Worm (Caenorhabditis elegans): ENCODE measurements around the gene cec-6.

The cec-6 gene

ce11 chrIV:5592956-5593355, 48.3 kb downstream of the cec-6 start (continued):
- TF ChIP-seq nhr-71 (tag; optimal IDR thresholded peaks at IDR 0.05): peak; percentile 15
- TF ChIP-seq C16A3.4 (tag; optimal IDR thresholded peaks at IDR 0.05): peak; percentile 4

ce11 chrIV:5593804-5594214, 49.1 kb downstream of the cec-6 start:
- TF ChIP-seq fos-1 (tag; optimal IDR thresholded peaks at IDR 0.05): no peak
- peak; percentile 70 for TF ChIP-seq nhr-19 (GFP tag; conservative IDR thresholded peaks at IDR 0.05)
- peak; percentile 71 for TF ChIP-seq lin-13 (GFP tag; optimal IDR thresholded peaks at IDR 0.05)
- peak in 1 of 3 experiments; percentile 28 for TF ChIP-seq ceh-82 (tag; optimal IDR thresholded peaks at IDR 0.05)
- no peak for TF ChIP-seq ets-5 (GFP tag; IDR thresholded peaks at IDR 0.05)
- TF ChIP-seq egl-13 (tag; optimal IDR thresholded peaks at IDR 0.05): no peak
- TF ChIP-seq lin-39 (tag; optimal IDR thresholded peaks at IDR 0.05): peak; percentile 65
- peak; percentile 3 for TF ChIP-seq mef-2 (tag; optimal IDR thresholded peaks at IDR 0.05)
- TF ChIP-seq mep-1 (tag; optimal IDR thresholded peaks at IDR 0.05): peak; percentile 83
- TF ChIP-seq rnt-1 (tag; optimal IDR thresholded peaks at IDR 0.05): peak; percentile 69
- TF ChIP-seq ztf-4 (tag; optimal IDR thresholded peaks at IDR 0.05): peak; percentile 45
- TF ChIP-seq mdl-1 (tag; optimal IDR thresholded peaks at IDR 0.05): peak in 1 of 2 experiments; percentile 71
- TF ChIP-seq nhr-12 (tag; optimal IDR thresholded peaks at IDR 0.05): no peak
- TF ChIP-seq nhr-90 (tag; optimal IDR thresholded peaks at IDR 0.05; ENCODE audit: poor library complexity): peak; percentile 69
- peak; percentile 91 for TF ChIP-seq nhr-71 (tag; optimal IDR thresholded peaks at IDR 0.05)
- no peak for TF ChIP-seq aly-2 (tag; optimal IDR thresholded peaks at IDR 0.05)
- no peak for TF ChIP-seq aha-1 (tag; optimal IDR thresholded peaks at IDR 0.05)
- peak; percentile 95 for TF ChIP-seq nhr-85 (tag)
- peak; percentile 71 for TF ChIP-seq C16A3.4 (tag; optimal IDR thresholded peaks at IDR 0.05)
- TF ChIP-seq nhr-47 (tag; optimal IDR thresholded peaks at IDR 0.05): peak; percentile 68
- peak; percentile 70 for TF ChIP-seq snu-23 (GFP tag; optimal IDR thresholded peaks at IDR 0.05)
- no peak for TF ChIP-seq dsc-1 (tag; optimal IDR thresholded peaks at IDR 0.05)
- peak; percentile 53 for TF ChIP-seq irx-1 (tag; optimal IDR thresholded peaks at IDR 0.05)
- peak; percentile 3 to 36 (median 11) for TF ChIP-seq dpl-1 (GFP tag; optimal IDR thresholded peaks at IDR 0.05)
- no peak for TF ChIP-seq nhr-84 (tag; optimal IDR thresholded peaks at IDR 0.05)
- TF ChIP-seq pqm-1 (tag; optimal IDR thresholded peaks at IDR 0.05): no peak
- peak; percentile 22 to 26 for TF ChIP-seq lin-35 (GFP tag; optimal IDR thresholded peaks at IDR 0.05)
- peak; percentile 12 for TF ChIP-seq unc-62 (GFP tag; optimal IDR thresholded peaks at IDR 0.05)
- TF ChIP-seq nhr-76 (tag; optimal IDR thresholded peaks at IDR 0.05): no peak
- TF ChIP-seq elt-2 (tag; optimal IDR thresholded peaks at IDR 0.05): no peak
- no peak for TF ChIP-seq F16B12.6 (tag; optimal IDR thresholded peaks at IDR 0.05)
- peak; percentile 74 for TF ChIP-seq nhr-20 (tag; optimal IDR thresholded peaks at IDR 0.05)
- no peak for TF ChIP-seq unc-86 (tag; optimal IDR thresholded peaks at IDR 0.05)
- peak; percentile 98 for TF ChIP-seq lin-14 (GFP tag; optimal IDR thresholded peaks at IDR 0.05)
- TF ChIP-seq egl-27 (tag; optimal IDR thresholded peaks at IDR 0.05): peak in 1 of 2 experiments; percentile 2
- TF ChIP-seq elt-3 (tag; optimal IDR thresholded peaks at IDR 0.05): peak in 2 of 6 experiments; percentile 16 to 38
- TF ChIP-seq fkh-4 (tag; optimal IDR thresholded peaks at IDR 0.05; ENCODE audit: borderline replicate concordance): no peak
- TF ChIP-seq Y116A8C.19 (tag; optimal IDR thresholded peaks at IDR 0.05; ENCODE audit: borderline replicate concordance): no peak
- peak; percentile 14 for TF ChIP-seq jun-1 (tag; optimal IDR thresholded peaks at IDR 0.05)
- TF ChIP-seq unc-98 (GFP tag; IDR thresholded peaks at IDR 0.05): 0 out of 2 replicates have a peak, but pooled peaks have one; percentile 33
- TF ChIP-seq nhr-77 (tag; optimal IDR thresholded peaks at IDR 0.05): peak; percentile 83
- peak; percentile 50 for TF ChIP-seq skn-1 (tag; optimal IDR thresholded peaks at IDR 0.05)
- TF ChIP-seq efl-1 (optimal IDR thresholded peaks at IDR 0.05): peak; percentile 39 to 53
- TF ChIP-seq efl-1 (GFP tag; optimal IDR thresholded peaks at IDR 0.05 in 1 of 2): peak in 1 of 2 experiments; percentile 90
- peak; percentile 48 for TF ChIP-seq swsn-7 (tag; optimal IDR thresholded peaks at IDR 0.05)
- peak; percentile 77 for TF ChIP-seq xbp-1 (tag; optimal IDR thresholded peaks at IDR 0.05)
- peak; percentile 10 for TF ChIP-seq lir-3 (tag; optimal IDR thresholded peaks at IDR 0.05; ENCODE audit: poor library complexity)
- peak; percentile 84 for TF ChIP-seq blmp-1 (tag; optimal IDR thresholded peaks at IDR 0.05)
- TF ChIP-seq unc-130 (tag; optimal IDR thresholded peaks at IDR 0.05): peak; percentile 67
- TF ChIP-seq nhr-11 (tag; optimal IDR thresholded peaks at IDR 0.05): peak; percentile 65
- peak; percentile 71 for TF ChIP-seq tbx-2 (tag; optimal IDR thresholded peaks at IDR 0.05)

Measured in whole organism, L1 larva.